Fruit fly (Drosophila melanogaster): ENCODE data around the gene Elovl7.

Elovl7 gene

DNA sequence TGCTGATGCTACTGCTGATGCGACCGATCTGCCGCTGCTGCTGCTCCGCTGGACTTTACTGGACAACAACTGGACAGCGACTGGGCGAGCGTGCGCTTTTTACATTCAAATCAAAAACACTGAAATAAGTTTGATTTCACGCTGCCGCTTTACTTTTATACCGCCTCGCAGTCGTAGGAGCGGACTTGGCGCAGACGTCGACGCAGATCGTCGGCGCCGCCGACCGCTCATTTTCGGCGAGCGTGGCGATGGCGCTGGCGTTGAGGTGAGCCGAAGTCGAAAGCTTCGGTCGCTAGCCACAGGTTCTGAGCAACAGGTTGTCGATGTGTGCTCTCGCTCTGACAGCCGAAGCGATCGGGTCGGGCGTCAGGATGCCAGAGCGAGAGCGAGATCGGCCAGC, at the start of gene Elovl7:
Elovl7 (minus strand) TSS at position 131 of the 400 bp plus-strand sequence.
- TF ChIP-seq Aef1 (GFP tag; IDR thresholded peaks at IDR 0.05) (no peak), lab (GFP tag; optimal IDR thresholded peaks at IDR 0.05) (peak; percentile 18), caup (GFP tag; optimal IDR thresholded peaks at IDR 0.05; ENCODE audit: severe bottlenecking) (no peak), CG34224 (GFP tag; IDR thresholded peaks at IDR 0.05; ENCODE audit: partially characterized antibody) (0 out of 3 replicates have a peak, but pooled peaks have one; percentile 23), stc (GFP tag; IDR thresholded peaks at IDR 0.05) (peak; percentile 41; the same call in 1 of the 2 replicates), CG10543 (GFP tag; optimal IDR thresholded peaks at IDR 0.05) (peak; percentile 27), NFAT (GFP tag; IDR thresholded peaks at IDR 0.05) (0 out of 2 replicates have a peak, but pooled peaks have one; percentile 14), NfI (GFP tag; optimal IDR thresholded peaks at IDR 0.05) (no peak), Deaf1 (tag; optimal IDR thresholded peaks at IDR 0.05) (peak; percentile 95), CG13624 (GFP tag; optimal IDR thresholded peaks at IDR 0.05) (peak; percentile 1), Eip74EF (GFP tag; optimal IDR thresholded peaks at IDR 0.05) (peak in 1 of 2 experiments; percentile 17), CG6854 (GFP tag; optimal IDR thresholded peaks at IDR 0.05) (peak; percentile 19), nom (GFP tag; optimal IDR thresholded peaks at IDR 0.05) (peak; percentile 21), Trl (optimal IDR thresholded peaks at IDR 0.05) (peak in 1 of 2 experiments; percentile 24), Trl (GFP tag; optimal IDR thresholded peaks at IDR 0.05) (no peak), Adf1 (GFP tag; IDR thresholded peaks at IDR 0.05) (peak; percentile 93), ci (GFP tag; IDR thresholded peaks at IDR 0.05) (0 out of 3 replicates have a peak, but pooled peaks have one; percentile 47), CG18476 (GFP tag; optimal IDR thresholded peaks at IDR 0.05) (no peak), CG13296 (GFP tag; optimal IDR thresholded peaks at IDR 0.05) (peak; percentile 17), CG13287 (GFP tag; IDR thresholded peaks at IDR 0.05; ENCODE audit: partially characterized antibody) (peak; percentile 37; the same call in 1 of the 2 replicates), Med (GFP tag) (peak; percentile 83), Dll (GFP tag; IDR thresholded peaks at IDR 0.05; ENCODE audit: partially characterized antibody) (0 out of 4 replicates have a peak, but pooled peaks have one; percentile 15), knrl (GFP tag; IDR thresholded peaks at IDR 0.05; ENCODE audit: partially characterized antibody) (no peak), so (GFP tag; IDR thresholded peaks at IDR 0.05) (peak; percentile 58; the same call in 1 of the 3 replicates), sr (GFP tag; IDR thresholded peaks at IDR 0.05) (0 out of 3 replicates have a peak, but pooled peaks have one; percentile 6), CG1832 (GFP tag; optimal IDR thresholded peaks at IDR 0.05) (peak; percentile 22), Jarid2 (GFP tag; optimal IDR thresholded peaks at IDR 0.05) (peak; percentile 32), vvl (GFP tag; IDR thresholded peaks at IDR 0.05) (peak; percentile 18; the same call in 1 of the 2 replicates), slbo (GFP tag; IDR thresholded peaks at IDR 0.05) (peak; percentile 23; the same call in 1 of the 2 replicates), MBD-R2 (GFP tag; IDR thresholded peaks at IDR 0.05) (no peak), CG32532 (GFP tag; IDR thresholded peaks at IDR 0.05) (0 out of 2 replicates have a peak, but pooled peaks have one; percentile 12), CG8359 (GFP tag; optimal IDR thresholded peaks at IDR 0.05; ENCODE audit: borderline replicate concordance) (peak; percentile 74), lilli (GFP tag; optimal IDR thresholded peaks at IDR 0.05) (no peak), kah (GFP tag; optimal IDR thresholded peaks at IDR 0.05) (peak; percentile 65), chinmo (GFP tag; IDR thresholded peaks at IDR 0.05; ENCODE audit: partially characterized antibody) (0 out of 4 replicates have a peak, but pooled peaks have one; percentile 44), CG7786 (GFP tag; optimal IDR thresholded peaks at IDR 0.05) (no peak)

DNA sequence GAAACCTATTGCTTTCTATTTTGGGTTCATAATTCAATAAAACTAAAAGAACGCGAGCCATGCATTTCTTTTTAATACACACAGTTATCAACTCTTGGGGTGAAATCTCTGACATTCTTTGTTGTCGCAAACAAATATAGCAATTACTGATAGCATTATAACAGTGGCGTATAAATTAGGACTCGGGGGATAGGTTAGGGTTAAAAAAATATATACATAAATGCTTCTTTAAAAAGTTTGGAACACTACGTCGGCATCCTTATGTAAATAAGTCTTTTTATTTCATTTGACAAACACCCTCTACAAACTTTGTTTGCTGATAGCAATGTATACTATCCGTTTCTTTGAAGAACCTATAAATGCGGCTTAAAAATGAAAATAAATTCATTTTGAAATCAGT, 45.2 kb upstream of the Elovl7 start, which contains the start of gene CG43060:
CG43060 (plus strand) TSS at position 382 of the 400 bp plus-strand sequence.
- TF ChIP-seq CG8924 (tag; optimal IDR thresholded peaks at IDR 0.05) (no peak), sug (tag; optimal IDR thresholded peaks at IDR 0.05) (no peak), lola (GFP tag; optimal IDR thresholded peaks at IDR 0.05) (no peak), jing (GFP tag; optimal IDR thresholded peaks at IDR 0.05) (no peak), CG3065 (GFP tag; optimal IDR thresholded peaks at IDR 0.05) (no peak), ase (GFP tag; IDR thresholded peaks at IDR 0.05) (no peak), gfzf (GFP tag; optimal IDR thresholded peaks at IDR 0.05) (no peak), CG3726 (GFP tag; IDR thresholded peaks at IDR 0.05) (no peak), nerfin-2 (GFP tag; IDR thresholded peaks at IDR 0.05; ENCODE audit: partially characterized antibody) (no peak)

All from whole organism, embryonic.